Worm (Caenorhabditis elegans): ENCODE measurements around the gene mgl-1.

mgl-1 gene

ce11 chrX:9932226-9932773, 43.8 kb downstream of the mgl-1 start, which contains the start of gene tsp-21:
Gene tsp-21, plus strand, starts transcription at chrX:9932371.
- no peak for TF ChIP-seq klf-2 (GFP tag; conservative IDR thresholded peaks at IDR 0.05)
- TF ChIP-seq tab-1 (GFP tag; IDR thresholded peaks at IDR 0.05), result no peak
- TF ChIP-seq ztf-29 (GFP tag; IDR thresholded peaks at IDR 0.05), result no peak
- TF ChIP-seq flt-1 (GFP tag; IDR thresholded peaks at IDR 0.05), result peak; percentile 79
- TF ChIP-seq cog-1 (tag; optimal IDR thresholded peaks at IDR 0.05), result peak; percentile 60
- TF ChIP-seq med-1 (GFP tag; optimal IDR thresholded peaks at IDR 0.05; ENCODE audit: insufficient read depth), result peak; percentile 24
- no peak for TF ChIP-seq ref-1 (GFP tag; conservative IDR thresholded peaks at IDR 0.05)
- no peak for TF ChIP-seq T22C8.4 (GFP tag; IDR thresholded peaks at IDR 0.05)
- TF ChIP-seq ztf-23 (GFP tag; IDR thresholded peaks at IDR 0.05), result peak; percentile 64; the same call in 1 of the 2 replicates

- TF ChIP-seq ztf-29 (GFP tag; IDR thresholded peaks at IDR 0.05) (no peak), ztf-23 (GFP tag; IDR thresholded peaks at IDR 0.05) (peak; percentile 54; the same call in 1 of the 2 replicates)
These were observed 44.7 kb downstream of the mgl-1 start, which contains the start of gene nra-3 for ce11 chrX:9931362-9931761. Gene nra-3, minus strand, starts transcription at chrX:9931462.

- TF ChIP-seq cog-1 (tag; optimal IDR thresholded peaks at IDR 0.05) (no peak), ztf-23 (GFP tag; IDR thresholded peaks at IDR 0.05) (no peak), tab-1 (GFP tag; IDR thresholded peaks at IDR 0.05) (no peak), ref-1 (GFP tag; conservative IDR thresholded peaks at IDR 0.05) (no peak), med-1 (GFP tag; optimal IDR thresholded peaks at IDR 0.05; ENCODE audit: insufficient read depth) (no peak), flt-1 (GFP tag; IDR thresholded peaks at IDR 0.05) (no peak), ztf-29 (GFP tag; IDR thresholded peaks at IDR 0.05) (no peak), T22C8.4 (GFP tag; IDR thresholded peaks at IDR 0.05) (no peak), klf-2 (GFP tag; conservative IDR thresholded peaks at IDR 0.05) (no peak)
These were observed 48.1 kb downstream of the mgl-1 start for ce11 chrX:9927993-9928392.

- TF ChIP-seq med-1 (GFP tag; optimal IDR thresholded peaks at IDR 0.05; ENCODE audit: insufficient read depth), result no peak
- no peak for TF ChIP-seq flt-1 (GFP tag; IDR thresholded peaks at IDR 0.05)
- no peak for TF ChIP-seq ztf-23 (GFP tag; IDR thresholded peaks at IDR 0.05)
- TF ChIP-seq cog-1 (tag; optimal IDR thresholded peaks at IDR 0.05), result no peak
- TF ChIP-seq tab-1 (GFP tag; IDR thresholded peaks at IDR 0.05), result no peak
- TF ChIP-seq T22C8.4 (GFP tag; IDR thresholded peaks at IDR 0.05), result no peak
- TF ChIP-seq ref-1 (GFP tag; conservative IDR thresholded peaks at IDR 0.05), result no peak
- no peak for TF ChIP-seq ztf-29 (GFP tag; IDR thresholded peaks at IDR 0.05)
- no peak for TF ChIP-seq klf-2 (GFP tag; conservative IDR thresholded peaks at IDR 0.05)
These were observed 51.1 kb downstream of the mgl-1 start, which contains the start of gene ugt-23 for ce11 chrX:9924962-9925361. Gene ugt-23, minus strand, starts transcription at chrX:9925173.

ce11 chrX:9921257-9921656, 54.8 kb downstream of the mgl-1 start, which contains the start of gene C17G1.2:
Gene C17G1.2, plus strand, starts transcription at chrX:9921557.
- TF ChIP-seq cog-1 (tag; optimal IDR thresholded peaks at IDR 0.05), result no peak
- TF ChIP-seq med-1 (GFP tag; optimal IDR thresholded peaks at IDR 0.05; ENCODE audit: insufficient read depth), result no peak
- no peak for TF ChIP-seq ref-1 (GFP tag; conservative IDR thresholded peaks at IDR 0.05)
- no peak for TF ChIP-seq flt-1 (GFP tag; IDR thresholded peaks at IDR 0.05)
- TF ChIP-seq T22C8.4 (GFP tag; IDR thresholded peaks at IDR 0.05), result no peak
- no peak for TF ChIP-seq ztf-23 (GFP tag; IDR thresholded peaks at IDR 0.05)
- no peak for TF ChIP-seq ztf-29 (GFP tag; IDR thresholded peaks at IDR 0.05)
- no peak for TF ChIP-seq klf-2 (GFP tag; conservative IDR thresholded peaks at IDR 0.05)
- TF ChIP-seq tab-1 (GFP tag; IDR thresholded peaks at IDR 0.05), result no peak

- TF ChIP-seq flt-1 (GFP tag; IDR thresholded peaks at IDR 0.05) (no peak), klf-2 (GFP tag; conservative IDR thresholded peaks at IDR 0.05) (no peak), med-1 (GFP tag; optimal IDR thresholded peaks at IDR 0.05; ENCODE audit: insufficient read depth) (no peak), ref-1 (GFP tag; conservative IDR thresholded peaks at IDR 0.05) (no peak), T22C8.4 (GFP tag; IDR thresholded peaks at IDR 0.05) (no peak), cog-1 (tag; optimal IDR thresholded peaks at IDR 0.05) (no peak), tab-1 (GFP tag; IDR thresholded peaks at IDR 0.05) (no peak), ztf-29 (GFP tag; IDR thresholded peaks at IDR 0.05) (no peak), ztf-23 (GFP tag; IDR thresholded peaks at IDR 0.05) (no peak)
These were observed 57.1 kb downstream of the mgl-1 start, which contains the start of gene folr-1 for ce11 chrX:9918997-9919396. Gene folr-1, plus strand, starts transcription at chrX:9919297.

All from whole organism, midembryonic.